Worm (Caenorhabditis elegans): ENCODE measurements around the gene Y43F8B.9.
A peak's percentile ranks its signal among the peaks of the same experiment; 100 is the strongest.

Gene Y43F8B.9

ce11 chrV:19519511-19519934, 41.6 kb downstream of the Y43F8B.9 start (continued):
- peak; percentile 29 for TF ChIP-seq duxl-1 (tag; optimal IDR thresholded peaks at IDR 0.05; ENCODE audit: poor library complexity)
- TF ChIP-seq ces-1 (GFP tag; optimal IDR thresholded peaks at IDR 0.05): no peak
- TF ChIP-seq dve-1 (tag; optimal IDR thresholded peaks at IDR 0.05; ENCODE audit: insufficient read depth): no peak
- no peak for TF ChIP-seq madf-5 (GFP tag; IDR thresholded peaks at IDR 0.05)
- TF ChIP-seq egl-43 (GFP tag; IDR thresholded peaks at IDR 0.05): peak; percentile 84
- peak; percentile 73 for TF ChIP-seq ceh-20 (GFP tag; IDR thresholded peaks at IDR 0.05)
- peak; percentile 69 for TF ChIP-seq pha-4 (GFP tag; IDR thresholded peaks at IDR 0.05)
- no peak for TF ChIP-seq pha-4 (tag; optimal IDR thresholded peaks at IDR 0.05)
- peak; percentile 64; the same call in 1 of the 2 replicates for TF ChIP-seq lin-1 (GFP tag; IDR thresholded peaks at IDR 0.05)
- TF ChIP-seq nhr-102 (tag; optimal IDR thresholded peaks at IDR 0.05): peak; percentile 45
- peak; percentile 21 for TF ChIP-seq nhr-48 (tag; optimal IDR thresholded peaks at IDR 0.05)
- TF ChIP-seq nhr-76 (tag; optimal IDR thresholded peaks at IDR 0.05): no peak
- peak; percentile 79; the same call in 1 of the 2 replicates for TF ChIP-seq arid-1 (GFP tag; conservative IDR thresholded peaks at IDR 0.05)
- TF ChIP-seq lin-38 (GFP tag; IDR thresholded peaks at IDR 0.05): peak; percentile 63
- no peak for TF ChIP-seq daf-19 (GFP tag; conservative IDR thresholded peaks at IDR 0.05)
- peak; percentile 96 for TF ChIP-seq T26A8.4 (GFP tag; IDR thresholded peaks at IDR 0.05)
- peak; percentile 39; the same call in 1 of the 2 replicates for TF ChIP-seq saeg-2 (GFP tag; IDR thresholded peaks at IDR 0.05)
- no peak for TF ChIP-seq nhr-111 (GFP tag; optimal IDR thresholded peaks at IDR 0.05)
- TF ChIP-seq nhr-10 (tag; optimal IDR thresholded peaks at IDR 0.05): no peak
- TF ChIP-seq zfp-2 (tag; optimal IDR thresholded peaks at IDR 0.05): no peak
- peak; percentile 72 for TF ChIP-seq vab-7 (GFP tag; IDR thresholded peaks at IDR 0.05)
- TF ChIP-seq F49E8.2 (tag; optimal IDR thresholded peaks at IDR 0.05; ENCODE audit: borderline replicate concordance): no peak
- no peak for TF ChIP-seq F10B5.3 (tag; optimal IDR thresholded peaks at IDR 0.05)
- TF ChIP-seq ceh-44 (GFP tag; IDR thresholded peaks at IDR 0.05): no peak
- TF ChIP-seq rbr-2 (tag; optimal IDR thresholded peaks at IDR 0.05): peak; percentile 8
- peak; percentile 54 for TF ChIP-seq madf-9 (GFP tag; conservative IDR thresholded peaks at IDR 0.05)
- 0 out of 2 replicates have a peak, but pooled peaks have one; percentile 4 for TF ChIP-seq F44E2.7 (GFP tag; IDR thresholded peaks at IDR 0.05)
- no peak for TF ChIP-seq fos-1 (tag; optimal IDR thresholded peaks at IDR 0.05)
- TF ChIP-seq ctbp-1 (GFP tag; IDR thresholded peaks at IDR 0.05): peak; percentile 90
- peak; percentile 82 for TF ChIP-seq D1046.2 (GFP tag; IDR thresholded peaks at IDR 0.05)
- peak in 1 of 2 experiments; percentile 72 for TF ChIP-seq lsy-2 (tag; optimal IDR thresholded peaks at IDR 0.05)
- TF ChIP-seq lin-15B (tag; optimal IDR thresholded peaks at IDR 0.05): no peak
- no peak for TF ChIP-seq unc-39 (tag; optimal IDR thresholded peaks at IDR 0.05)
- no peak for TF ChIP-seq lin-13 (GFP tag; optimal IDR thresholded peaks at IDR 0.05)
- TF ChIP-seq gei-8 (GFP tag; optimal IDR thresholded peaks at IDR 0.05): no peak
- TF ChIP-seq zip-11 (GFP tag; IDR thresholded peaks at IDR 0.05): no peak
- no peak for TF ChIP-seq cey-2 (tag; optimal IDR thresholded peaks at IDR 0.05; ENCODE audit: borderline replicate concordance, insufficient read depth)
- TF ChIP-seq dpl-1 (GFP tag; optimal IDR thresholded peaks at IDR 0.05): no peak
- TF ChIP-seq hif-1 (tag; optimal IDR thresholded peaks at IDR 0.05): no peak
- TF ChIP-seq lim-7 (GFP tag; IDR thresholded peaks at IDR 0.05): 0 out of 2 replicates have a peak, but pooled peaks have one; percentile 37
- no peak for TF ChIP-seq nhr-6 (tag; optimal IDR thresholded peaks at IDR 0.05)
- TF ChIP-seq ztf-7 (tag; optimal IDR thresholded peaks at IDR 0.05): no peak
- peak; percentile 20; the same call in 1 of the 2 replicates for TF ChIP-seq Y48G9A.11 (GFP tag; IDR thresholded peaks at IDR 0.05)

Data from whole organism, L4 larva.